Worm (Caenorhabditis elegans) whole organism, mixed stage, embryonic: ENCODE data around the gene str-253.

Experiments
- flh-1 ChIP-seq: fragments of 200-800 bp; sonication (Bioruptor generic); optimal IDR thresholded peaks from 2 replicates; lab custom pipeline; 2018; ENCODE audit warnings: mild to moderate bottlenecking, missing genetic modification characterization, moderate library complexity, missing compliant biosample characterization
- ham-2 ChIP-seq: fragments of 200-800 bp; sonication (Bioruptor generic); optimal IDR thresholded peaks from 2 replicates; lab custom pipeline; 2018; ENCODE audit warnings: mild to moderate bottlenecking, missing genetic modification characterization, missing compliant biosample characterization
- lsy-2 ChIP-seq: fragments of 150-350 bp; optimal IDR thresholded peaks from 2 replicates; lab custom pipeline; 2014; ENCODE audit warnings: missing biosample characterization, missing genetic modification characterization
- nhr-28 ChIP-seq: fragments of 150-350 bp; optimal IDR thresholded peaks from 2 replicates; lab custom pipeline; 2014; ENCODE audit warnings: missing biosample characterization, missing genetic modification characterization
- unc-39 ChIP-seq: fragments of 150-350 bp; optimal IDR thresholded peaks from 2 replicates; lab custom pipeline; 2014; ENCODE audit warnings: missing biosample characterization, missing genetic modification characterization
- unc-62 ChIP-seq: fragments of 150-350 bp; optimal IDR thresholded peaks from 2 replicates; lab custom pipeline; 2014; ENCODE audit warnings: missing biosample characterization, missing genetic modification reagents, missing genetic modification characterization
- ztf-11 ChIP-seq: fragments of 150-350 bp; optimal IDR thresholded peaks from 2 replicates; lab custom pipeline; 2014; ENCODE audit warnings: missing biosample characterization, missing genetic modification characterization

ce11 chrV:2292240-2292639 lies 37.8 kb upstream of the str-253 start, which contains the start of gene nhr-115:
- TF ChIP-seq ham-2 (GFP tag; lab: Kevin White, UChicago), result no peak
- TF ChIP-seq unc-62 (GFP tag; lab: Kevin White, UChicago), result no peak
- no peak for TF ChIP-seq lsy-2 (tag; lab: Kevin White, UChicago)
- TF ChIP-seq unc-39, result no peak
- TF ChIP-seq nhr-28, result no peak
- TF ChIP-seq flh-1 (GFP tag; lab: Kevin White, UChicago), result no peak
- TF ChIP-seq ztf-11, result no peak
